Worm (Caenorhabditis elegans): Measurements from ENCODE around the gene F09E5.7.
A peak's percentile ranks its signal among the peaks of the same experiment; 100 is the strongest.

Gene F09E5.7

DNA sequence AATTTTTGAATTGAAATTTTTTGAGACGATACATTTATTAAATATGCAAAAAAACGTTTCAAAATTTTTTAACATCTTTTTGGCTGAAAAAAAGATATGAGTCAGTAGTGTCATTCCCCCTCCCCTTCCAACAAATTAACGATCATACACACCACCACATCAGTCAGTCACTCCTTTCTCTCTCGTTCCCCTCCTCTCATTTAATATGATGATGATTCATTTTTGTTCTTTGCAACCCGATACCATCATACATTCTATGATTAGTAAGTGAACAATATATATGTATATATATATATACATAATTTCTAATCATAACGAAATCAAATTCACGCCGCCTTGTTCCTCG is 14.4 kb upstream of the F09E5.7 start:
- TF ChIP-seq ztf-28 (GFP tag; IDR thresholded peaks at IDR 0.05) (no peak), B0336.3 (GFP tag; IDR thresholded peaks at IDR 0.05) (no peak), unc-62 (GFP tag; optimal IDR thresholded peaks at IDR 0.05) (peak; percentile 21), ccch-3 (GFP tag; optimal IDR thresholded peaks at IDR 0.05) (no peak), nhr-80 (tag; optimal IDR thresholded peaks at IDR 0.05) (peak; percentile 31), sdz-38 (tag; optimal IDR thresholded peaks at IDR 0.05) (no peak), bed-2 (GFP tag; IDR thresholded peaks at IDR 0.05) (no peak), fkh-3 (tag; optimal IDR thresholded peaks at IDR 0.05) (no peak), snpc-3.4 (tag; optimal IDR thresholded peaks at IDR 0.05) (no peak), ztf-25 (GFP tag; IDR thresholded peaks at IDR 0.05) (no peak), repo-1 (tag; optimal IDR thresholded peaks at IDR 0.05) (no peak), athp-1 (tag; optimal IDR thresholded peaks at IDR 0.05) (no peak), egrh-3 (GFP tag; IDR thresholded peaks at IDR 0.05) (no peak), lin-26 (GFP tag; IDR thresholded peaks at IDR 0.05) (0 out of 2 replicates have a peak, but pooled peaks have one; percentile 8), zfh-2 (GFP tag; conservative IDR thresholded peaks at IDR 0.05) (no peak), ztf-6 (GFP tag; IDR thresholded peaks at IDR 0.05) (no peak), dpff-1 (tag; optimal IDR thresholded peaks at IDR 0.05) (no peak)

- 0 out of 2 replicates have a peak, but pooled peaks have one; percentile 35 for TF ChIP-seq hsf-1 (GFP tag; IDR thresholded peaks at IDR 0.05)
- TF ChIP-seq ztf-25 (GFP tag; IDR thresholded peaks at IDR 0.05), result no peak
- TF ChIP-seq hlh-26 (GFP tag; conservative IDR thresholded peaks at IDR 0.05), result no peak
- TF ChIP-seq hmg-20 (GFP tag; IDR thresholded peaks at IDR 0.05), result no peak
- no peak for TF ChIP-seq him-1 (tag; optimal IDR thresholded peaks at IDR 0.05)
- TF ChIP-seq egl-18 (GFP tag; IDR thresholded peaks at IDR 0.05), result no peak
- TF ChIP-seq attf-6 (GFP tag; IDR thresholded peaks at IDR 0.05), result no peak
- TF ChIP-seq rec-8 (tag; optimal IDR thresholded peaks at IDR 0.05), result no peak
- TF ChIP-seq unc-62 (GFP tag; optimal IDR thresholded peaks at IDR 0.05), result no peak
- no peak for TF ChIP-seq ceh-40 (GFP tag; IDR thresholded peaks at IDR 0.05)
- TF ChIP-seq attf-5 (GFP tag; optimal IDR thresholded peaks at IDR 0.05), result peak; percentile 54
- TF ChIP-seq aptf-2 (GFP tag; conservative IDR thresholded peaks at IDR 0.05), result no peak
- TF ChIP-seq ztf-22 (GFP tag; optimal IDR thresholded peaks at IDR 0.05), result no peak
- TF ChIP-seq F22D6.2 (tag; optimal IDR thresholded peaks at IDR 0.05), result no peak
- TF ChIP-seq unc-130 (GFP tag; optimal IDR thresholded peaks at IDR 0.05), result no peak
- no peak for TF ChIP-seq ceh-27 (GFP tag; optimal IDR thresholded peaks at IDR 0.05)
- TF ChIP-seq let-607 (tag; optimal IDR thresholded peaks at IDR 0.05), result peak in 1 of 2 experiments; percentile 2
- TF ChIP-seq C06A6.2 (GFP tag; conservative IDR thresholded peaks at IDR 0.05), result 0 out of 2 replicates have a peak, but pooled peaks have one; percentile 12
- no peak for TF ChIP-seq dpl-1 (GFP tag; optimal IDR thresholded peaks at IDR 0.05)
- TF ChIP-seq ekl-4 (GFP tag; IDR thresholded peaks at IDR 0.05), result 0 out of 2 replicates have a peak, but pooled peaks have one; percentile 10
- no peak for TF ChIP-seq ztf-28 (GFP tag; IDR thresholded peaks at IDR 0.05)
- TF ChIP-seq nhr-80 (tag; optimal IDR thresholded peaks at IDR 0.05), result peak; percentile 18
- TF ChIP-seq bed-2 (GFP tag; IDR thresholded peaks at IDR 0.05), result no peak
- TF ChIP-seq lin-26 (GFP tag; IDR thresholded peaks at IDR 0.05), result 0 out of 2 replicates have a peak, but pooled peaks have one; percentile 17
- no peak for TF ChIP-seq B0336.3 (GFP tag; IDR thresholded peaks at IDR 0.05)
- no peak for TF ChIP-seq xnd-1 (tag; optimal IDR thresholded peaks at IDR 0.05)
- TF ChIP-seq tlf-1 (GFP tag; optimal IDR thresholded peaks at IDR 0.05), result no peak
- peak; percentile 56 for TF ChIP-seq pha-4 (tag; optimal IDR thresholded peaks at IDR 0.05)
- no peak for TF ChIP-seq ZK185.1 (tag; optimal IDR thresholded peaks at IDR 0.05; ENCODE audit: poor library complexity, severe bottlenecking)
- TF ChIP-seq nhr-27 (tag; optimal IDR thresholded peaks at IDR 0.05), result no peak
- no peak for TF ChIP-seq Y56A3A.18 (GFP tag; IDR thresholded peaks at IDR 0.05)
- no peak for TF ChIP-seq athp-1 (tag; optimal IDR thresholded peaks at IDR 0.05)
- TF ChIP-seq cebp-1 (GFP tag; IDR thresholded peaks at IDR 0.05), result peak; percentile 74
- TF ChIP-seq cebp-1 (tag; optimal IDR thresholded peaks at IDR 0.05), result peak; percentile 82
- no peak for TF ChIP-seq B0035.1 (tag; optimal IDR thresholded peaks at IDR 0.05)
- no peak for TF ChIP-seq lin-35 (GFP tag; optimal IDR thresholded peaks at IDR 0.05)
- no peak for TF ChIP-seq ceh-91 (GFP tag; IDR thresholded peaks at IDR 0.05)
- no peak for TF ChIP-seq madf-3 (GFP tag; IDR thresholded peaks at IDR 0.05)
Observed at ce11 chrII:5338301-5338700, 13.6 kb upstream of the F09E5.7 start.
